Worm (Caenorhabditis elegans) whole organism, L1 larva: Measurements from ENCODE around the gene T19D12.9.

Experiments used
- F16B12.6 ChIP-seq: fragments of 150-350 bp; optimal IDR thresholded peaks from 2 replicates; lab custom pipeline; 2014; ENCODE audit warnings: missing biosample characterization, missing genetic modification characterization
- Y116A8C.19 ChIP-seq: sonication (generic microtip); optimal IDR thresholded peaks from 2 replicates; lab custom pipeline; 2016; ENCODE audit warnings: missing compliant biosample characterization, missing genetic modification characterization, borderline replicate concordance
- aha-1 ChIP-seq: fragments of 150-350 bp; optimal IDR thresholded peaks from 2 replicates; lab custom pipeline; 2014; ENCODE audit warnings: missing biosample characterization, missing genetic modification characterization
- alr-1 ChIP-seq: fragments of 200-800 bp; sonication (Bioruptor generic); optimal IDR thresholded peaks from 2 replicates; lab custom pipeline; 2018; ENCODE audit warnings: borderline replicate concordance, mild to moderate bottlenecking, missing genetic modification characterization, missing compliant biosample characterization
- aly-2 ChIP-seq: fragments of 150-350 bp; optimal IDR thresholded peaks from 2 replicates; lab custom pipeline; 2014; ENCODE audit warnings: missing biosample characterization, missing genetic modification characterization
- blmp-1 ChIP-seq: fragments of 150-350 bp; optimal IDR thresholded peaks from 2 replicates; lab custom pipeline; 2014; ENCODE audit warnings: missing biosample characterization, missing genetic modification characterization
- ceh-63 ChIP-seq: fragments of 200-800 bp; sonication (Bioruptor generic); optimal IDR thresholded peaks from 2 replicates; lab custom pipeline; 2018; ENCODE audit warnings: mild to moderate bottlenecking, missing genetic modification characterization, missing compliant biosample characterization
- ceh-90 ChIP-seq: sonication (generic microtip); optimal IDR thresholded peaks from 2 replicates; lab custom pipeline; 2016; ENCODE audit warnings: missing genetic modification characterization, missing compliant biosample characterization
- dsc-1 ChIP-seq: sonication (generic microtip); optimal IDR thresholded peaks from 2 replicates; lab custom pipeline; 2016; ENCODE audit warnings: mild to moderate bottlenecking, missing genetic modification characterization, missing compliant biosample characterization
- efl-1 ChIP-seq, 4 experiments: fragments of 150-350 bp; optimal IDR thresholded peaks in 3 of 4; peaks in 1 of 4; 1 replicate in 1 of 4; 2 replicates in 3 of 4; lab custom pipeline; 2014; ENCODE audit warnings: missing biosample characterization in 2 of 4, missing genetic modification characterization in 2 of 4, missing genetic modification reagents in 2 of 4
- efl-3 ChIP-seq: fragments of 200-800 bp; sonication (Bioruptor generic); optimal IDR thresholded peaks from 2 replicates; lab custom pipeline; 2018; ENCODE audit warnings: mild to moderate bottlenecking, missing genetic modification characterization, missing compliant biosample characterization
- egl-13 ChIP-seq: sonication (generic microtip); optimal IDR thresholded peaks from 2 replicates; lab custom pipeline; 2016; ENCODE audit warnings: missing genotype, missing genetic modification reagents, missing genetic modification characterization, missing compliant biosample characterization
- elt-2 ChIP-seq: sonication (generic microtip); optimal IDR thresholded peaks from 2 replicates; lab custom pipeline; 2016; ENCODE audit warnings: missing genetic modification characterization, mild to moderate bottlenecking, inconsistent platforms, missing compliant biosample characterization, missing genetic modification reagents
- elt-3 ChIP-seq, 6 experiments: fragments of 150-350 bp in 1 of 6; sonication (generic microtip); optimal IDR thresholded peaks; 2 replicates each; lab custom pipeline; 2017 to 2018; ENCODE audit warnings: missing biosample characterization in 6 of 6, missing genetic modification characterization in 6 of 6, inconsistent platforms in 1 of 6
- ets-5 ChIP-seq: fragments of 200-800 bp; sonication (Bioruptor generic); IDR thresholded peaks from 2 replicates; pipeline ENCODE4 v1.3.6; 2022; ENCODE audit warnings: missing genetic modification characterization, missing compliant biosample characterization
- fkh-10 ChIP-seq: sonication (generic microtip); optimal IDR thresholded peaks from 2 replicates; lab custom pipeline; 2017; ENCODE audit warnings: missing biosample characterization, missing genetic modification reagents, missing genetic modification characterization
- fkh-4 ChIP-seq: sonication (generic microtip); optimal IDR thresholded peaks from 2 replicates; lab custom pipeline; 2016; ENCODE audit warnings: missing compliant biosample characterization, missing genetic modification characterization, borderline replicate concordance
- fkh-8 ChIP-seq: sonication (generic microtip); optimal IDR thresholded peaks from 2 replicates; lab custom pipeline; 2016; ENCODE audit warnings: mild to moderate bottlenecking, missing genetic modification characterization, missing compliant biosample characterization
- grh-1 ChIP-seq: fragments of 200-800 bp; sonication (Bioruptor generic); IDR thresholded peaks from 2 replicates; pipeline ENCODE4 v1.3.6; 2022; ENCODE audit warnings: missing genetic modification reagents, missing genetic modification characterization, missing compliant biosample characterization
- jun-1 ChIP-seq: fragments of 150-350 bp; optimal IDR thresholded peaks from 2 replicates; lab custom pipeline; 2014; ENCODE audit warnings: missing biosample characterization, missing genetic modification reagents, missing genetic modification characterization
- lin-13 ChIP-seq: fragments of 150-350 bp; optimal IDR thresholded peaks from 2 replicates; lab custom pipeline; 2014; ENCODE audit warnings: missing biosample characterization, missing genetic modification reagents, missing genetic modification characterization
- lin-14 ChIP-seq: fragments of 200-800 bp; sonication (Bioruptor generic); optimal IDR thresholded peaks from 2 replicates; lab custom pipeline; 2018; ENCODE audit warnings: mild to moderate bottlenecking, missing genetic modification characterization, moderate library complexity, missing compliant biosample characterization
- lsy-2 ChIP-seq, 2 experiments: fragments of 150-350 bp; optimal IDR thresholded peaks; 2 replicates each; lab custom pipeline; 2014; ENCODE audit warnings: missing biosample characterization in 2 of 2, missing genetic modification characterization in 2 of 2
- mab-9 ChIP-seq: fragments of 200-800 bp; sonication (Bioruptor generic); IDR thresholded peaks from 2 replicates; pipeline ENCODE4 v1.3.6; 2022; ENCODE audit warnings: missing genetic modification reagents, missing genetic modification characterization, missing compliant biosample characterization
- mep-1 ChIP-seq: fragments of 150-350 bp; optimal IDR thresholded peaks from 2 replicates; lab custom pipeline; 2014; ENCODE audit warnings: missing biosample characterization, missing genetic modification characterization
- nhr-11 ChIP-seq: fragments of 150-350 bp; optimal IDR thresholded peaks from 2 replicates; lab custom pipeline; 2014; ENCODE audit warnings: missing biosample characterization, missing genetic modification characterization
- nhr-20 ChIP-seq: sonication (generic microtip); optimal IDR thresholded peaks from 2 replicates; lab custom pipeline; 2016; ENCODE audit warnings: mild to moderate bottlenecking, missing genetic modification characterization, missing compliant biosample characterization
- nhr-237 ChIP-seq: fragments of 150-350 bp; optimal IDR thresholded peaks from 2 replicates; lab custom pipeline; 2014; ENCODE audit warnings: missing biosample characterization, missing genetic modification characterization
- nhr-47 ChIP-seq: sonication (generic microtip); optimal IDR thresholded peaks from 2 replicates; lab custom pipeline; 2016; ENCODE audit warnings: mild to moderate bottlenecking, missing genetic modification characterization, moderate library complexity, missing compliant biosample characterization
- nhr-71 ChIP-seq: sonication (generic microtip); optimal IDR thresholded peaks from 2 replicates; lab custom pipeline; 2016; ENCODE audit warnings: mild to moderate bottlenecking, missing genetic modification characterization, moderate library complexity, missing compliant biosample characterization
- nhr-77 ChIP-seq: fragments of 150-350 bp; optimal IDR thresholded peaks from 2 replicates; lab custom pipeline; 2014; ENCODE audit warnings: missing biosample characterization, missing genetic modification characterization
- snpc-4 ChIP-seq: fragments of 150-350 bp; optimal IDR thresholded peaks from 2 replicates; lab custom pipeline; 2014; ENCODE audit warnings: missing biosample characterization, missing genetic modification characterization
- sox-4 ChIP-seq: sonication (generic microtip); optimal IDR thresholded peaks from 2 replicates; lab custom pipeline; 2016; ENCODE audit warnings: missing genetic modification characterization, missing compliant biosample characterization
- sptf-1 ChIP-seq: fragments of 150-350 bp; optimal IDR thresholded peaks from 2 replicates; lab custom pipeline; 2014; ENCODE audit warnings: missing biosample characterization, missing genetic modification characterization
- sup-37 ChIP-seq: fragments of 200-800 bp; sonication (Bioruptor generic); optimal IDR thresholded peaks from 2 replicates; lab custom pipeline; 2018; ENCODE audit warnings: mild to moderate bottlenecking, missing genetic modification characterization, missing compliant biosample characterization
- swsn-7 ChIP-seq: sonication (generic microtip); optimal IDR thresholded peaks from 2 replicates; lab custom pipeline; 2016; ENCODE audit warnings: missing genetic modification characterization, missing compliant biosample characterization
- unc-30 ChIP-seq: sonication (generic microtip); optimal IDR thresholded peaks from 2 replicates; lab custom pipeline; 2017; ENCODE audit warnings: missing biosample characterization, missing genetic modification characterization
- unc-62 ChIP-seq: fragments of 150-350 bp; optimal IDR thresholded peaks from 2 replicates; lab custom pipeline; 2014; ENCODE audit warnings: missing biosample characterization, missing genetic modification reagents, missing genetic modification characterization
- unc-86 ChIP-seq: sonication (generic microtip); optimal IDR thresholded peaks from 2 replicates; lab custom pipeline; 2016; ENCODE audit warnings: missing genetic modification characterization, missing compliant biosample characterization
- xbp-1 ChIP-seq: sonication (generic microtip); optimal IDR thresholded peaks from 2 replicates; lab custom pipeline; 2016; ENCODE audit warnings: missing genetic modification characterization, missing compliant biosample characterization
- ztf-11 ChIP-seq, 2 experiments: sonication (generic microtip); optimal IDR thresholded peaks; 2 replicates each; lab custom pipeline; 2016 to 2017; ENCODE audit warnings: missing genetic modification characterization in 2 of 2, missing biosample characterization in 1 of 2, missing compliant biosample characterization in 1 of 2
- ztf-4 ChIP-seq: fragments of 150-350 bp; optimal IDR thresholded peaks from 2 replicates; lab custom pipeline; 2014; ENCODE audit warnings: missing biosample characterization, missing genetic modification characterization

Gene T19D12.9

DNA sequence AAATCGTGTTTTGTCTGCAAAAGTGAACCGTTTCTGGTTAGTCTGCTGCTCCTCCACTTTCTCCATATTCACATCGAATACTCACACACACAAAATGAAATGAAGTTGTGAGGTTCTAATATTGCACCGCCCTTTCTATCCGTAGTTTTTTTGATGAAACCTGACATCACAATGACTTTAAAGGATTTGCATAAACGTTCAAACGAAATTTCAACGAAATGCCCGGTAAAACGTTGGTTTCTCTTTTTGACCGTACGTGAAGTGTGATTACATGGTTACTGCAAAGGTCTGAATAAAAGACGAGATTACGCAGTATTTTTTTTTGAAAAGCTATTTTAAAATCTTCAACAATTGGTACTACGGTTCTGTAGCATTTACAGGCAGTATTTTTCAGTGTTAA lies at the start of gene T19D12.9:
Gene T19D12.9 (minus strand): TSS at position 101 of the 400 bp plus-strand sequence.
- no peak for TF ChIP-seq ztf-4 (tag; lab: Kevin White, UChicago)
- no peak for TF ChIP-seq nhr-77 (tag; lab: Kevin White, UChicago)
- TF ChIP-seq ets-5, result no peak
- no peak for TF ChIP-seq efl-1 (optimal IDR thresholded peaks at IDR 0.05; lab: Kevin White, UChicago)
- TF ChIP-seq efl-1 (GFP tag; optimal IDR thresholded peaks at IDR 0.05 in 1 of 2; lab: Kevin White, UChicago), result peak in 1 of 2 experiments; percentile 10
- TF ChIP-seq, all 84 proteins: peak for 1

DNA sequence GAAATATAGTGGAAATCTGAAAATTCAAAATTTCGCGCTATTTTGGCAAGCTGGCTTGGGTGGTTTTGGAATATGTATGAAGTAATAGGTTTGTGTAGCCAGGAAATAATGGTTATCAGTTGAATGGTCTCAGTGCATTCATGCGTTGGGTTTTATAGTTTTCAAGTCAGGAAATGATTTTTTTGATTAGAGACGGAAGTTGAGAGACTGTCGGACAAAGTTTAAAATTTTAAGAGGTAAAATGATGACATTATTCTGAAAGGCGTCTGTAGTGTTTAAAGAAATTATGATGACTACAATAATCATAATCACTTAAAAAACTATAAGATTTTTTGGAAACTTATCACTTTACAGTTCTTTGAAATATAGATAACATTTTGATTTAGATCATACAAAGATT lies 47.3 kb upstream of the T19D12.9 start, which contains the start of gene C18H9.6:
Gene C18H9.6 (minus strand): TSS at position 129 of the 400 bp plus-strand sequence.
- TF ChIP-seq nhr-237 (tag; lab: Kevin White, UChicago), result no peak
- TF ChIP-seq unc-86, result no peak
- no peak for TF ChIP-seq F16B12.6
- peak; percentile 86 for TF ChIP-seq elt-2 (tag; lab: Kevin White, UChicago)
- TF ChIP-seq nhr-11, result no peak
- no peak for TF ChIP-seq alr-1 (tag; lab: Kevin White, UChicago)
- TF ChIP-seq sptf-1, result no peak
- TF ChIP-seq ztf-4 (tag; lab: Kevin White, UChicago), result no peak

DNA sequence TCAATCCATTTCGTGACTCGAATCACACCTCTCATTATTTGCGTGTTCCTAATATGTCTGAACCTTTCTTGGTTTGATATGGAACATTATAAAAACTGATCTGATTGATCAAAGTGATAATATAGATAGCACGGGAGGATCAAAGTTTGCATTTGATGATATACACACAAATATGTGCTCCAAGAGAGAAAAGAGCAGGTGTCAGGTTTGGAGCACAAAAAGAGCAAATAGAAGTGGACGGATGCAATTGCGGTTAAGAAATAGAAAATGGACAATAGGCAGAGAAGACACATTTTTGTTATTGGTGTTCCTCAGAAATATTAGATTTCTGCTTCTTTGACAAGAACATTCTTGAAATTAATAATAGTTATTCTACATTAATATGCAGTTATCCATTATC lies 44.6 kb upstream of the T19D12.9 start, which contains the start of gene C18H9.1:
Gene C18H9.1 (plus strand): TSS at position 301 of the 400 bp plus-strand sequence.
- TF ChIP-seq sup-37 (GFP tag; lab: Kevin White, UChicago), result no peak
- TF ChIP-seq nhr-71 (tag; lab: Kevin White, UChicago), result no peak
- no peak for TF ChIP-seq xbp-1 (tag; lab: Kevin White, UChicago)
- no peak for TF ChIP-seq Y116A8C.19 (tag; lab: Kevin White, UChicago)
- TF ChIP-seq ceh-90 (tag; lab: Kevin White, UChicago), result no peak
- no peak for TF ChIP-seq mep-1 (tag; lab: Kevin White, UChicago)
- TF ChIP-seq aha-1 (tag; lab: Kevin White, UChicago), result no peak
- TF ChIP-seq nhr-11, result no peak
- TF ChIP-seq swsn-7 (tag; lab: Kevin White, UChicago), result no peak
- no peak for TF ChIP-seq mab-9 (GFP tag; lab: Robert Waterston, UW)
- no peak for TF ChIP-seq ztf-11 (tag; optimal IDR thresholded peaks at IDR 0.05; lab: Kevin White, UChicago)

DNA sequence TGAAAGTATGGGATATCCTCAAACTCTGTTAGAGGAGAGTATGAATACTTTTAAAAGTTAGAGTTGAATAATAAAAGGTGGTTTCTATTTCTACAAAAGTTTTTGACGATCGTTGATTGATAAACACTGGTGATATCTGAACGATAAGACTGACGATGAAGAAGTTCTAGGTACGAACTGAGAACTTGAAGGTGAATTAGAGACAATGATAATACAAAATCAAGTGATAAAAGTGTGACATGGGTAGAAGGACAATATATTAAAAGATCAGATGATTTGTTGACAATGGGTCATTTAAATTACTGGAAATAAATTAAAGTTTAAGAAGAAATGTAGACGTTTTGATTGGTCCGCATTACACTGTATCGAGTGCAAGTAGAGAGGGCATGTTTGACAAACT lies 41.2 kb upstream of the T19D12.9 start, which contains the start of gene C18H9.5:
Gene C18H9.5 (minus strand): TSS at position 179 of the 400 bp plus-strand sequence.
- TF ChIP-seq nhr-20 (tag; lab: Kevin White, UChicago), result peak; percentile 5
- TF ChIP-seq unc-62 (GFP tag; lab: Kevin White, UChicago), result no peak
- no peak for TF ChIP-seq unc-86
- peak in 1 of 6 experiments; percentile 7 for TF ChIP-seq elt-3 (tag; optimal IDR thresholded peaks at IDR 0.05; lab: Kevin White, UChicago)

DNA sequence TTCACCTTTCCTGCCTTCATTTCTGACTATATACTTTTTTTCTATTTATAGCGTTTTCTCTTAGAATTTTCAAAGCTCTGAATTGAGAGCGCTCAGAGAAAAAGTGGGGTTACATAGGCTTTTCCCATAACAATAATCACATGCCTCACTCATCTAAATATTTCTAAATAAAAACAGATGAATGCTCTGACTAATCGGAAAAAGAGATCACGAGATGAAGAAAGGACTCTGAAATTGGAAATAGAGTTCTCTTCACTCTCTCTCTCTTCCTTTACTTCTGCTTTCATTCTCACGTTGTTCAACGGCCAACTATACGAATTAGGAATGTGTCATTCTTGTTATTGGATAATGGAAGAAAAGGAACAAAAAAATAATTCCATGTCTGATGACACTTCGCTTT lies 34.9 kb upstream of the T19D12.9 start:
- no peak for TF ChIP-seq snpc-4 (tag; lab: Kevin White, UChicago)
- peak; percentile 96 for TF ChIP-seq dsc-1 (tag; lab: Kevin White, UChicago)
- TF ChIP-seq nhr-77 (tag; lab: Kevin White, UChicago), result no peak
- no peak for TF ChIP-seq elt-3 (tag; optimal IDR thresholded peaks at IDR 0.05; lab: Kevin White, UChicago)
- no peak for TF ChIP-seq efl-1 (optimal IDR thresholded peaks at IDR 0.05; lab: Kevin White, UChicago)
- peak in 1 of 2 experiments; percentile 19 for TF ChIP-seq efl-1 (GFP tag; optimal IDR thresholded peaks at IDR 0.05 in 1 of 2; lab: Kevin White, UChicago)
- no peak for TF ChIP-seq efl-3 (GFP tag; lab: Kevin White, UChicago)
- peak; percentile 27 for TF ChIP-seq fkh-10 (GFP tag; lab: Kevin White, UChicago)
- peak; percentile 15 for TF ChIP-seq xbp-1 (tag; lab: Kevin White, UChicago)
- no peak for TF ChIP-seq unc-30 (tag; lab: Kevin White, UChicago)
- TF ChIP-seq nhr-47 (tag; lab: Kevin White, UChicago), result peak; percentile 60
- TF ChIP-seq fkh-4 (tag; lab: Kevin White, UChicago), result peak; percentile 48
- no peak for TF ChIP-seq jun-1 (tag; lab: Kevin White, UChicago)
- TF ChIP-seq lin-13, result no peak
- TF ChIP-seq sptf-1, result no peak
- peak; percentile 28 for TF ChIP-seq swsn-7 (tag; lab: Kevin White, UChicago)
- no peak for TF ChIP-seq aly-2
- no peak for TF ChIP-seq grh-1 (GFP tag; lab: Robert Waterston, UW)
- TF ChIP-seq blmp-1 (tag; lab: Kevin White, UChicago), result no peak
- TF ChIP-seq nhr-20 (tag; lab: Kevin White, UChicago), result peak; percentile 14
- TF ChIP-seq egl-13, result no peak
- peak; percentile 20 for TF ChIP-seq unc-86
- peak; percentile 10 for TF ChIP-seq nhr-11
- TF ChIP-seq ceh-63, result no peak
- peak; percentile 59 for TF ChIP-seq lin-14 (GFP tag; lab: Kevin White, UChicago)
- TF ChIP-seq sox-4 (tag; lab: Kevin White, UChicago), result peak; percentile 61
- peak in 1 of 2 experiments; percentile 4 for TF ChIP-seq lsy-2 (tag; optimal IDR thresholded peaks at IDR 0.05; lab: Kevin White, UChicago)
- TF ChIP-seq fkh-8 (tag; lab: Kevin White, UChicago), result peak; percentile 93
